Fruit fly (Drosophila melanogaster) whole organism: ENCODE data around the gene BBS8.
"Not testable (repeated sequence)": the region's sequence is repeated elsewhere in the genome, so short reads cannot be mapped to it uniquely, and the experiment has no call there.

Experiments used
- CG8478 ChIP-seq: fragments of >200 bp; optimal IDR thresholded peaks from 2 replicates; lab custom pipeline; 2018; ENCODE audit warnings: inconsistent platforms
- Dll ChIP-seq: fragments of >200 bp; optimal IDR thresholded peaks from 2 replicates; lab custom pipeline; 2017
- EcR ChIP-seq, 2 experiments: fragments of >200 bp; optimal IDR thresholded peaks; 2 replicates each; lab custom pipeline; 2017; ENCODE audit warnings: missing biosample characterization in 2 of 2, missing genetic modification characterization in 2 of 2, missing genetic modification reagents in 2 of 2
- pan ChIP-seq: fragments of >200 bp; optimal IDR thresholded peaks from 2 replicates; lab custom pipeline; 2017
- psq ChIP-seq: fragments of >200 bp; optimal IDR thresholded peaks from 2 replicates; lab custom pipeline; 2017
- usp ChIP-seq: fragments of >200 bp; optimal IDR thresholded peaks from 2 replicates; lab custom pipeline; 2017; ENCODE audit warnings: missing biosample characterization, missing genetic modification characterization, mixed read lengths

BBS8 gene

DNA sequence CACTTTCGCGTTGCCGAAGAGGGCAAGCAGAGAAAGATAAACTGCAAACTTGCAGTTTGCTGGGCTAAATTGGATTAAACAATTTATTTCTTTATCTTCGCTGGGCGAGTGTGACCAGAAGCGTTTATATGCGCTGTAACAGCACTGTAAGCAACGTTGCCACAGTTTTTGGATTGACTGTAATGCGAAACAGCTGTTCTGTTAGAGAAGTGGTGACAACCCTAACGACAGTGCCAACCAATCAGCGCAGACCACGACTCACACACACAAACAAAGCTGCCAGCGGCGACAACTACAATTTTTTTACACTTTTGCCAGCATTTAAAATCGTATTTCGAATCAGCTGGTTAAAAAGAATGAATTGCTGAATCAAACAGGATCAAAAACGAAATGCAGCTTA is 30.2 kb downstream of the BBS8 start, which contains the start of the genes crq and shv:
Gene crq (minus strand): TSS at position 153 of the 400 bp plus-strand sequence.
Gene shv (plus strand): TSS at position 237 of the 400 bp plus-strand sequence.
- TF ChIP-seq psq (lab: Kevin White, UChicago) (no peak), CG8478 (lab: Kevin White, UChicago) (no peak), pan (lab: Kevin White, UChicago) (no peak), EcR (GFP tag; optimal IDR thresholded peaks at IDR 0.05; lab: Kevin White, UChicago) (no peak), Dll (lab: Kevin White, UChicago) (no peak), usp (GFP tag; lab: Kevin White, UChicago) (no peak)

DNA sequence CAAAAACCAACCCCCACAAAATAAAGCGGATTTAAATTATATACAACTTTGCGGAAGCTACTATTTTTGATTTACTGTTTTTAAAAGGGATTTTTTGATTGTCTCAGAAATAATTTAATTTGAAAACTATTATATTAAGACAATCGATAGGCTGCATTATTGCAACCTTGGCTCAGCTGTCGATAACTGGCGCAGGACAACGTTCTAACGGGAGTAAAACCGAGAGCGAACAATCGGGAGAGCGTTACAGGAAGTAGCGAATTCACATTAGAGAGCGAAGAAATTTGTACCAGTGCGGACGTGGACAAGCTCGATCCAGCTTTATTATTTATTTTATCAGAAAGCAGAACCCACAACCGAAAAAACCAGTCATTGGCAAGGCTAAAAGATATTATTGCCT is 32.6 kb downstream of the BBS8 start, which contains the start of gene CG4133:
Gene CG4133 (plus strand): TSS at position 258 of the 400 bp plus-strand sequence.
- TF ChIP-seq usp (GFP tag; lab: Kevin White, UChicago); psq (lab: Kevin White, UChicago); pan (lab: Kevin White, UChicago): not testable (repeated sequence)

DNA sequence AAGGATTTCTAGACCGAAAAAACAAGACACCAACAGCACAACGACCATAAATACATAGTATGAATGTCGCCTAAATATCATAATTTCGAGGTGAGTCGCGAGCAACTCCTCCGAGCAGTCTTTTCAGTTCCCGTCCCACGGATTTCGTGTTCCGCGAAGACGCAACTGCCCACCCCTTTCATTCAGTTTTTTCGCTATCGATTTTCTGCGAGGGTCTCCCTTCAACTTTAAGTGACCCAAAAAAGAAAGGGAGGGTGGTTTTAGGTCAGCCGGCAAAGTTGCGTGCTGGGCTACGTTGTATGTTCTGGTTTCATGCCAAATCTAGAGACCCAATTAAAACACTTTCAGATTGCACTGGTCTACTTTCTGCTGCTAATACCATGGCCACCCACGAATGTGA is 33.1 kb downstream of the BBS8 start:
- TF ChIP-seq EcR (GFP tag; optimal IDR thresholded peaks at IDR 0.05; lab: Kevin White, UChicago), result no peak
- no peak for TF ChIP-seq usp (GFP tag; lab: Kevin White, UChicago)
- TF ChIP-seq psq (lab: Kevin White, UChicago), result no peak
- no peak for TF ChIP-seq CG8478 (lab: Kevin White, UChicago)
- no peak for TF ChIP-seq Dll (lab: Kevin White, UChicago)
- no peak for TF ChIP-seq pan (lab: Kevin White, UChicago)

DNA sequence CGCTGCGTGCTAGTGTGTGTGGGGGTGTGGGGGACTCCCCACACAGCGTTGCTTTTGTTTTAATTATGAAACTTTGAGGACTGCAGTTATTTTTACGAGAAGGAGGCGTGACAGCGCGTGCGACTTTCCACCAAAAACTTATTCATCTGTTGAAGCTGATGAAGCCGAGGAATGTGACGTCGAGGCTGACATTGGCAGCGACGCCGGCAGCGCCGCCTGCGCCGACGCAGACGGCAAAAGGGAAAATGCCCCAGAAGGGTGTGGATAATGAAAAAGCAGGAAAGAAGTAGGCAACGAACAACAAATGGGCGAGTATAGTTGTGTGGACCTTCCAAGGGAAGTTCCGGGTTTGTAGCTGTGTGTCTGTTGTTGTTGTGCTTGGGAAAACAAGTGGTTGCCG is 45.0 kb downstream of the BBS8 start:
- TF ChIP-seq pan (lab: Kevin White, UChicago), result no peak
- TF ChIP-seq usp (GFP tag; lab: Kevin White, UChicago), result no peak
- no peak for TF ChIP-seq CG8478 (lab: Kevin White, UChicago)
- TF ChIP-seq psq (lab: Kevin White, UChicago), result no peak
- no peak for TF ChIP-seq Dll (lab: Kevin White, UChicago)
- no peak for TF ChIP-seq EcR (GFP tag; optimal IDR thresholded peaks at IDR 0.05; lab: Kevin White, UChicago)

DNA sequence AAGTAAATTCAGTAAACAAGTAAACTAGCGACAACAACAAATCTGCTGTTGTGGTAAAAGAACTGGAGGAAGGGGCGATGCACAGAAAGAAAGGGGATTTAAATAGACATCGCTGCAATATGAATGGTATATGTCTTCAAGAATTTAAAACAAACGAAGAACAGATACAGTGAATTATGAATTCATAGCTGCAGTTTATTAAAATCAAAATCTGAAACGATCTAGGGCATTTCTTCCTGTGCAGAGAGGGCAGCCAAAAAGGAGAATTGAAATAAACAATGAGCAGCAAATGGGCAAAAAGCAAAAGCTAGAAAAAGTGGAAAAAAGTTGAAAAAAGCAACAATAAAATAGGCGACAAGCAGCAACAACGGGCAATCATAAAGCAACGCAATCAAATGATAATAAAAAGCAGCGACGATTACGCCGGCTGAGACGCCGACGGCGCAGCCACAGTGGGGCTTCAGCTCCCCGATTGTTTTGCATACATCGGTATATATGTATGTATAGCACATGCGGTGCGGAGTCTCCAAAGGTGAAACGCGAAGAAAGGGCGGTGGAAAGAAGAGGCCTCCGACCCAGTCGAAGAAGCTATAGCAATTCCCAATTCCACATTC is 46.2 kb downstream of the BBS8 start:
- TF ChIP-seq EcR (GFP tag; optimal IDR thresholded peaks at IDR 0.05; lab: Kevin White, UChicago) (no peak), Dll (lab: Kevin White, UChicago) (no peak), usp (GFP tag; lab: Kevin White, UChicago) (no peak), CG8478 (lab: Kevin White, UChicago) (no peak), psq (lab: Kevin White, UChicago) (no peak), pan (lab: Kevin White, UChicago) (no peak)

DNA sequence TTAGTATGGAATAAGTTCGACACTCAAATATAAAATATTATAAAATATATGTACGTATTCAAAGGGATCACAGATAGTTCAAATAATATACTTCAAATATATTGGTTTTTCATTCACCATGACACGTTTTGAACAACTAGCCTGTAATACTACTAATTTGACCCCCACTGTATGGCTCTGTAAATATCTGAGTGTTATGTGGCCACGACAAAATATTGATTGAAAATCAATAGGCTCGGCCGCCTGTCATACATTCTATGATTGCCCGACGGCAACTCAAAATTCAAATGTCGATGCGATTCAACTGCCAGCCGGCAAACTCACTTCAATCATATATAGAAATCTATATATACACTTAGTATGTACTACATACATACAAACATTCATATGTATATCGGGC is 47.2 kb downstream of the BBS8 start:
- no peak for TF ChIP-seq CG8478 (lab: Kevin White, UChicago)
- no peak for TF ChIP-seq usp (GFP tag; lab: Kevin White, UChicago)
- TF ChIP-seq Dll (lab: Kevin White, UChicago), result no peak
- TF ChIP-seq pan (lab: Kevin White, UChicago), result no peak
- TF ChIP-seq EcR (GFP tag; optimal IDR thresholded peaks at IDR 0.05; lab: Kevin White, UChicago), result no peak
- no peak for TF ChIP-seq psq (lab: Kevin White, UChicago)

DNA sequence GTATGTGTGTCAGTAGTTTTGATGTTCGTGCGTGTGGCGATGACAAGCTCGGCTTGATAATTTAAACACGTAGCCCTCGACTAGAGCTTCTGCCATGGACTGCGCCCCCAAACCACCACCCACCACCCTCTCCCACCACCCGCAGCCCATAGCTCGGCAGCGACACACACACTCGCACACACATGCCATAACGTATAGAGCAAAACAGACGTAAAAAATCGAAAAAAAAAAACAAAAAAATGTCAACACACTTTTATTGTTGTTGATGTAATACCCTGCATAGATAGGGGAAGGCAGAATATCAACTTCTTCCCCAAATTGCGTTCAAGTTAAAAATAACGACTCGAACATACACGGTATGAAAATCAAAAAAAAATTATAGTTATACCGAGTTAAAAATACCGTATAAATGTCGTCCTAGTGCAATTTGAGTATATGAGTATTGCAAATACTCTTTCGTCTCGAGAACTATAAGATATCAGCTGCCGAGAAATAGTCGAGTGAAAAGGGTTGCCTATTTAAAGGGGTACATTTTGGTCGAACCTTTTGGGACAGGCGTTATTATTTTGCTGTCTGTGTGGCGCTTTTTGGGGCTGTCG is 47.8 kb downstream of the BBS8 start:
- TF ChIP-seq psq (lab: Kevin White, UChicago) (no peak), usp (GFP tag; lab: Kevin White, UChicago) (no peak), CG8478 (lab: Kevin White, UChicago) (no peak), Dll (lab: Kevin White, UChicago) (no peak), pan (lab: Kevin White, UChicago) (peak; percentile 82), EcR (GFP tag; optimal IDR thresholded peaks at IDR 0.05; lab: Kevin White, UChicago) (no peak)

DNA sequence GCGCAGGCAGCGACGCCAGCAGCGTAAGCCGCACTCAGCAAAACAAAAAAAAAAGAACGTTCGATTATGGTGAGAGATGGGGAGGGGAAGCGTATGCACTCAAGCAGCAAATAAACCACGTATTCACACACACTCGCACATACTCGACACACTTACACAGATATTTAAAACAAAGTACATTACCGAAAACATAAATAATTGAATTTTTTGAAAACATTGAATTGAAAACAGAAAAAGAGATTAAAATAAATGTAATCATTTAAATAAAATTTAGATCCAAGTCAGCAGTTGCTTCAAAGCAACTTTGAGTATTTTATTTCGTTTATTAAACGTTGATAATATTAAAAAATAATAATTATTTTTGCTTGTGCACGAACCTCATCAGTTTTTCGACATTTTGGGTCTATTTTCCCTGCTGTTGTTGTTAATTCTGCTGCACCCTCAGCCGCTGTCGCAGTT is 48.4 kb downstream of the BBS8 start:
- no peak for TF ChIP-seq CG8478 (lab: Kevin White, UChicago)
- TF ChIP-seq Dll (lab: Kevin White, UChicago), result no peak
- TF ChIP-seq psq (lab: Kevin White, UChicago), result no peak
- no peak for TF ChIP-seq usp (GFP tag; lab: Kevin White, UChicago)
- TF ChIP-seq pan (lab: Kevin White, UChicago), result no peak
- no peak for TF ChIP-seq EcR (GFP tag; optimal IDR thresholded peaks at IDR 0.05; lab: Kevin White, UChicago)

DNA sequence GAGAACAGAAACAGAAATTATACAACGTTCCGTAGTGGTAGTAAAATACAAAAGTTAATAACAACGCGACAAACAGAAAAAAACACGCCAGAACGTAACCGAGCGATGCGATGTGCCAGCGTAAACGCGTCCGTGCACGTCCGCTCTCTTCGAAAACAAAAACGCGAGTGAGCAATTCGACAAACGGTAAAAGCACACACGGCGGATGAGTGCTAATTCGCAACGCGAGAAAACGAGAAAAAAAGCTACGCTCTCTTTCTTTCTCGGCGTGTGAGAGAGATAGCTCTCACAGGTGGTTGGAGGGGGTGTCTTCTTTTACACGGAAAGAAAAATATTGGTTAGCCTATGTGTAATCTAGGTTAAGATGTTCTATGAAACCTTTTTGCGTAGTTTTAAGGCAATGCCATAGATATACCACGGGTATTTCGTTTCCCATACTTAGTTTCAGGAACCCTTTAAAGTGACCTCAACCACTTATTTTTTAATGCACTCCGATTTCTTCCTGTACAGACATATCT is 49.5 kb downstream of the BBS8 start, which contains the start of gene CG4297:
Gene CG4297 (minus strand): TSS at position 128 of the 518 bp plus-strand sequence.
- TF ChIP-seq Dll (lab: Kevin White, UChicago), result peak; percentile 85
- TF ChIP-seq usp (GFP tag; lab: Kevin White, UChicago), result no peak
- no peak for TF ChIP-seq pan (lab: Kevin White, UChicago)

DNA sequence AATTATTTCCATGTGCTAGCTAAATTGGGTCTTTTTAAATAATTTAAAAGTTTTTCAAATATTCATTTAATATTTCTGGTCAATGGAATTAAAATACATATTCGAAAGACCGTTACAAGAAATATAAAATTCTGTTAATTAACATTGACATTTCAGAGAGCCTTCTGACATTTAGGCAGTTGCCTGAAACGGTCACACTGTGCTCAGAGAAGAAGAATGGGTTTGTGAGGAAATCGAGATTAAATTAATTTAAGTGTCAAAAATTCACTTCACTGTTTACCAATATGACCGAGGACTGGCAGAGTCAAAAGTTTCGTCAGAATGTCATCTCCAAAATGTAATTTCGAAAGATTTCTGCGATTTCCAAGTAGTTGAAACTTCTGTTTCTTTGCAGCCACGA is 50.2 kb downstream of the BBS8 start, which contains the start of gene MED15:
Gene MED15 (plus strand): TSS at position 185 of the 400 bp plus-strand sequence.
- TF ChIP-seq EcR (GFP tag; optimal IDR thresholded peaks at IDR 0.05; lab: Kevin White, UChicago) (no peak), Dll (lab: Kevin White, UChicago) (no peak), CG8478 (lab: Kevin White, UChicago) (no peak), usp (GFP tag; lab: Kevin White, UChicago) (no peak), pan (lab: Kevin White, UChicago) (no peak), psq (lab: Kevin White, UChicago) (no peak)
